Worm (Caenorhabditis elegans) whole organism, early embryonic: ENCODE data around the gene D1014.6.

Source experiments
- B0310.2 ChIP-seq: sonication (generic microtip); optimal IDR thresholded peaks from 2 replicates; lab custom pipeline; 2016; ENCODE audit warnings: mild to moderate bottlenecking, missing genetic modification characterization, missing compliant biosample characterization
- F13C5.2 ChIP-seq: sonication (generic microtip); optimal IDR thresholded peaks from 2 replicates; lab custom pipeline; 2017; ENCODE audit warnings: mild to moderate bottlenecking, missing genetic modification characterization, inconsistent platforms, missing compliant biosample characterization
- ama-1 ChIP-seq: fragments of 150-350 bp; optimal IDR thresholded peaks from 2 replicates; lab custom pipeline; 2014
- ceh-13 ChIP-seq: fragments of 200-800 bp; sonication (Bioruptor generic); optimal IDR thresholded peaks from 2 replicates; lab custom pipeline; 2018; ENCODE audit warnings: mild to moderate bottlenecking, missing genetic modification characterization, missing compliant biosample characterization
- ceh-36 ChIP-seq: sonication (generic microtip); optimal IDR thresholded peaks from 2 replicates; lab custom pipeline; 2016; ENCODE audit warnings: missing genetic modification characterization, inconsistent platforms, missing compliant biosample characterization
- ets-7 ChIP-seq: sonication (generic microtip); optimal IDR thresholded peaks from 2 replicates; lab custom pipeline; 2016; ENCODE audit warnings: missing genotype, missing genetic modification characterization, missing compliant biosample characterization
- flt-1 ChIP-seq: fragments of 200-800 bp; sonication (Bioruptor generic); IDR thresholded peaks from 2 replicates; pipeline ENCODE4 v1.3.6; 2022; ENCODE audit warnings: missing genetic modification characterization, missing compliant biosample characterization
- hmbx-1 ChIP-seq: sonication (generic microtip); optimal IDR thresholded peaks from 2 replicates; lab custom pipeline; 2016; ENCODE audit warnings: mild to moderate bottlenecking, missing genetic modification characterization, missing compliant biosample characterization
- hnd-1 ChIP-seq: sonication (generic microtip); optimal IDR thresholded peaks from 2 replicates; lab custom pipeline; 2016; ENCODE audit warnings: missing genetic modification characterization, missing compliant biosample characterization
- pes-1 ChIP-seq: fragments of 200-800 bp; sonication (Bioruptor generic); IDR thresholded peaks from 2 replicates; pipeline ENCODE4 v1.3.6; 2022; ENCODE audit warnings: missing genetic modification reagents, missing genetic modification characterization, missing compliant biosample characterization
- scrt-1 ChIP-seq: fragments of 200-800 bp; sonication (Bioruptor generic); IDR thresholded peaks from 2 replicates; pipeline ENCODE4 v1.3.6; 2022; ENCODE audit warnings: missing genetic modification characterization, missing compliant biosample characterization
- sea-1 ChIP-seq: fragments of 200-800 bp; sonication (Bioruptor generic); conservative IDR thresholded peaks from 2 replicates; pipeline ENCODE4 v1.3.6; 2022; ENCODE audit warnings: missing genetic modification characterization, missing compliant biosample characterization
- tbx-11 ChIP-seq: fragments of 200-800 bp; sonication (Bioruptor generic); IDR thresholded peaks from 2 replicates; pipeline ENCODE4 v1.3.6; 2022; ENCODE audit warnings: missing genetic modification characterization, missing compliant biosample characterization
- tra-4 ChIP-seq: sonication (generic microtip); optimal IDR thresholded peaks from 2 replicates; lab custom pipeline; 2017; ENCODE audit warnings: missing genetic modification characterization, missing compliant biosample characterization

DNA sequence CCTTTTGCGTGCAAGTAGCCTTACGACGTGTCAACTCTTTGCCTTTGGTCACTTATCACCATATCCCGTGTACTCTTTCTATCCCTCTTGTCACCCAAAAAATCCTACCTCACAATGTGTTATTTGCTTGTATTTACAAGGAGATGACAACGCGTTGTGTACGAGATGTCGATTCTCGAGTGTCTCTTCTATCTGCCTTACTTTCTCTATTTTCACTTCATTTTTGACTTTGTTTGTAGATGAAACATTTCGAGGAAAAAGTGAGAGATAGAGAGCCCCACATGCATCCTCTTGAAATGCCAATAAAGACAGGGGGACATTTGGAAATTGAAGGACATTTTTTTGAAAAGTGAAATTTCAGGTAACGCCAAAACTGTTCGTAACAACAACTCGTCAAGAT lies 10.2 kb upstream of the D1014.6 start:
- TF ChIP-seq F13C5.2 (no peak), ama-1 (lab: Kevin White, UChicago) (no peak), hnd-1 (tag; lab: Kevin White, UChicago) (no peak), hmbx-1 (no peak), scrt-1 (GFP tag; lab: Robert Waterston, UW) (no peak), flt-1 (no peak), tra-4 (tag; lab: Kevin White, UChicago) (no peak), ceh-13 (GFP tag; lab: Kevin White, UChicago) (no peak), pes-1 (no peak), B0310.2 (tag; lab: Kevin White, UChicago) (no peak), sea-1 (GFP tag; lab: Robert Waterston, UW) (no peak), tbx-11 (GFP tag; lab: Robert Waterston, UW) (no peak), ets-7 (tag; lab: Kevin White, UChicago) (no peak), ceh-36 (tag; lab: Kevin White, UChicago) (no peak)
